Worm (Caenorhabditis elegans) whole organism, midembryonic: ENCODE results near the gene osg-1.

Experiments
- T22C8.4 ChIP-seq: fragments of 200-800 bp; sonication (Bioruptor generic); IDR thresholded peaks from 2 replicates; pipeline ENCODE4 v1.3.6; 2022; ENCODE audit warnings: missing genetic modification characterization, missing compliant biosample characterization
- cog-1 ChIP-seq: sonication (generic microtip); optimal IDR thresholded peaks from 2 replicates; lab custom pipeline; 2016; ENCODE audit warnings: missing genetic modification characterization, missing compliant biosample characterization
- flt-1 ChIP-seq: fragments of 200-800 bp; sonication (Bioruptor generic); IDR thresholded peaks from 2 replicates; pipeline ENCODE4 v1.3.6; 2022; ENCODE audit warnings: missing genetic modification characterization, missing compliant biosample characterization
- klf-2 ChIP-seq: fragments of 200-800 bp; sonication (Bioruptor generic); conservative IDR thresholded peaks from 2 replicates; pipeline ENCODE4 v1.3.6; 2022; ENCODE audit warnings: missing genetic modification reagents, missing genetic modification characterization, missing compliant biosample characterization
- med-1 ChIP-seq: sonication (generic microtip); optimal IDR thresholded peaks from 2 replicates; lab custom pipeline; 2017; ENCODE audit warnings: missing genetic modification characterization, mild to moderate bottlenecking, missing compliant biosample characterization, antibody characterized with exemption, missing genetic modification reagents; ENCODE audit not compliant: insufficient read depth
- ref-1 ChIP-seq: fragments of 200-800 bp; sonication (Bioruptor generic); conservative IDR thresholded peaks from 2 replicates; pipeline ENCODE4 v1.3.6; 2022; ENCODE audit warnings: missing genetic modification reagents, missing genetic modification characterization, missing compliant biosample characterization
- tab-1 ChIP-seq: fragments of 200-800 bp; sonication (Bioruptor generic); IDR thresholded peaks from 2 replicates; pipeline ENCODE4 v1.3.6; 2022; ENCODE audit warnings: missing genetic modification characterization, missing compliant biosample characterization
- ztf-23 ChIP-seq: fragments of 200-800 bp; sonication (Bioruptor generic); IDR thresholded peaks from 2 replicates; pipeline ENCODE4 v1.3.6; 2022; ENCODE audit warnings: missing genetic modification reagents, missing genetic modification characterization, missing compliant biosample characterization
- ztf-29 ChIP-seq: fragments of 200-800 bp; sonication (Bioruptor generic); IDR thresholded peaks from 2 replicates; pipeline ENCODE4 v1.3.6; 2022; ENCODE audit warnings: missing genetic modification reagents, missing genetic modification characterization, missing compliant biosample characterization

Gene osg-1

ce11 chrIII:5487087-5487603, at the start of gene osg-1:
osg-1 (plus strand) TSS chrIII:5487553.
- TF ChIP-seq tab-1 (no peak), ztf-29 (GFP tag; lab: Robert Waterston, UW) (no peak), klf-2 (GFP tag; lab: Robert Waterston, UW) (no peak), ref-1 (GFP tag; lab: Robert Waterston, UW) (no peak), T22C8.4 (GFP tag; lab: Robert Waterston, UW) (no peak), ztf-23 (no peak), flt-1 (GFP tag; lab: Robert Waterston, UW) (no peak), med-1 (GFP tag; lab: Kevin White, UChicago) (no peak), cog-1 (no peak)

ce11 chrIII:5438064-5438463, 49.3 kb upstream of the osg-1 start:
- TF ChIP-seq ztf-23 (no peak), T22C8.4 (GFP tag; lab: Robert Waterston, UW) (no peak), ztf-29 (GFP tag; lab: Robert Waterston, UW) (no peak), cog-1 (no peak), klf-2 (GFP tag; lab: Robert Waterston, UW) (no peak), med-1 (GFP tag; lab: Kevin White, UChicago) (no peak), tab-1 (no peak), flt-1 (GFP tag; lab: Robert Waterston, UW) (no peak), ref-1 (GFP tag; lab: Robert Waterston, UW) (no peak)

DNA sequence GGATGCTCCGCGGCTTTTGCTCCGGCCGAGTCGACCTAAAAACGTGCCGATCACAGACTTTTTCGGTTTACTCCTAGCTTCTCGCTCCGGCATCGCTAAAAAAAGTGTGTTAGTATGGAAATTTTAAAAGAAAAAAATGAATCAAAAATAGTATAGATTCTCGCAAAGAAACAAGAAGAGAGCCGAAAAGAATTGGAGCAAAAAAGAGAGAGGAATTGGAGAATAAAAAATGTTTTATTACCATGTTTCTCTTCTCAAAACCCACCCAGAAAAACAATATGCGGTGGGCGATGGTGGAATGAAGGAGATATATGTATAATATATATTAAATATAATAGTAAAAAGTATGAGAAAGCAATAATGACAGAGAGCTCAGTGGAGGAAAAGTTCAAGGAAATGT, 46.8 kb upstream of the osg-1 start, which contains the start of gene W03A5.6:
TSS of gene W03A5.6 (minus strand) at position 101 of the 400 bp plus-strand sequence.
- TF ChIP-seq ztf-29 (GFP tag; lab: Robert Waterston, UW) (no peak), klf-2 (GFP tag; lab: Robert Waterston, UW) (no peak), ref-1 (GFP tag; lab: Robert Waterston, UW) (no peak), med-1 (GFP tag; lab: Kevin White, UChicago) (no peak), tab-1 (no peak), T22C8.4 (GFP tag; lab: Robert Waterston, UW) (no peak), cog-1 (no peak), flt-1 (GFP tag; lab: Robert Waterston, UW) (no peak), ztf-23 (no peak)

DNA sequence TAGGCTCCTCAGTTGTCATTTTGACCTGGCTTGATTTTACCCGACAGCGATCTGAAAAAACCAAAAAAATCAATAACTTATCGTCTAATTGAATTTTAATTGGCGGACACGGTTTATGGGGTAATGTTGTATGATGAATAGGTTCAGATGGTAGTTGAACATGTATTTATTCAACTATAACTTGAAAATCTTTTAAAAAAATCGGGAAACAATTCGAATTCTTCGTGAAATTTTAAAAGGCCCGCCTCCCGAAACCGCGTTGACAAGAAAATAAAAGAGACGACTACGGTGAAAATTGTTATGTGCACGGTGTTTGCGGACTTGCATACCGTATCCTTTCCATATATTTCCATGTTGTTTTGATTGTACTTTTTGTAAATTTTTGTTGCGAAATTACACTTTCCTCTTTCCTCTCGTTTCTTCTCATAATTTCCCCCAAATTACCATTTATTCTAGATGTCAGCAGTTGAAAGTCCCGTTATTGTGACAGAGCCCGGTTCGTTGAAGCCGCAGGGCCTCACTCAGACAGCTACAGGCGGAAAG, 44.6 kb upstream of the osg-1 start, which contains the start of the genes T24G10.2 and disl-2:
TSS of gene T24G10.2 (minus strand) at position 51 of the 543 bp plus-strand sequence.
TSS of gene disl-2 (plus strand) at position 457 of the 543 bp plus-strand sequence.
- TF ChIP-seq ztf-23 (no peak), T22C8.4 (GFP tag; lab: Robert Waterston, UW) (peak; percentile 37; the same call in 1 of the 2 replicates), med-1 (GFP tag; lab: Kevin White, UChicago) (no peak), cog-1 (peak; percentile 38)

- TF ChIP-seq ztf-23 (no peak), T22C8.4 (GFP tag; lab: Robert Waterston, UW) (no peak), ref-1 (GFP tag; lab: Robert Waterston, UW) (no peak), ztf-29 (GFP tag; lab: Robert Waterston, UW) (no peak), flt-1 (GFP tag; lab: Robert Waterston, UW) (no peak), tab-1 (no peak), klf-2 (GFP tag; lab: Robert Waterston, UW) (no peak), cog-1 (no peak), med-1 (GFP tag; lab: Kevin White, UChicago) (no peak)
Measured at ce11 chrIII:5448177-5448576, 39.2 kb upstream of the osg-1 start, which contains the start of gene skpt-1. skpt-1 (minus strand) TSS chrIII:5448395.

ce11 chrIII:5449762-5450308, 37.5 kb upstream of the osg-1 start, which contains the start of gene F48E8.8:
F48E8.8 (minus strand) TSS chrIII:5449812.
- TF ChIP-seq tab-1 (no peak), T22C8.4 (GFP tag; lab: Robert Waterston, UW) (peak; percentile 56), flt-1 (GFP tag; lab: Robert Waterston, UW) (no peak)

DNA sequence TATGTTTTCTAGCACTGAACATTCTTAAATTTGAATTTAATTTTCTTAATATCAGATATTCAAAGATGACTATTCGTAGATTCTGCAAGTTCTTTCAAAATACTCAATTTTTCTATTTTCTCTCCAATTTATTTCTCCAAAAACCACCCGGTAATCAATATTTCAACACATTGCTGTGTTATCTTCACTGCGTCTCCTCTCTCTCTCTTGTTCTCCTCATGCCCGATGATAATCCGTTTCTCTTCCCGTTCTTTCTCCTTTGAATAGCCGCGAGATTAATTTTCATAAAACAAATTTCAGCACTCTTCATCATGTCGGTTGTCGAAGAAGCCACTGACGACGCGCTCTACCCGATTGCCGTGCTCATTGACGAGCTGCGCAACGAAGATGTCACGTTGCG, 36.9 kb upstream of the osg-1 start, which contains the start of gene paa-1:
TSS of gene paa-1 (plus strand) at position 301 of the 400 bp plus-strand sequence.
- TF ChIP-seq ztf-29 (GFP tag; lab: Robert Waterston, UW) (no peak), klf-2 (GFP tag; lab: Robert Waterston, UW) (no peak), tab-1 (no peak), flt-1 (GFP tag; lab: Robert Waterston, UW) (no peak), ztf-23 (no peak)

ce11 chrIII:5453290-5453689, 34.1 kb upstream of the osg-1 start, which contains the start of gene F48E8.4:
F48E8.4 (plus strand) TSS chrIII:5453590.
- TF ChIP-seq T22C8.4 (GFP tag; lab: Robert Waterston, UW) = no peak
- TF ChIP-seq ztf-29 (GFP tag; lab: Robert Waterston, UW) = no peak
- TF ChIP-seq ref-1 (GFP tag; lab: Robert Waterston, UW) = no peak
- no peak for TF ChIP-seq med-1 (GFP tag; lab: Kevin White, UChicago)
- no peak for TF ChIP-seq ztf-23
- no peak for TF ChIP-seq cog-1
- no peak for TF ChIP-seq klf-2 (GFP tag; lab: Robert Waterston, UW)
- no peak for TF ChIP-seq flt-1 (GFP tag; lab: Robert Waterston, UW)
- TF ChIP-seq tab-1 = no peak

- no peak for TF ChIP-seq cog-1
- TF ChIP-seq klf-2 (GFP tag; lab: Robert Waterston, UW) = no peak
- TF ChIP-seq T22C8.4 (GFP tag; lab: Robert Waterston, UW) = no peak
- no peak for TF ChIP-seq tab-1
- TF ChIP-seq ref-1 (GFP tag; lab: Robert Waterston, UW) = no peak
- TF ChIP-seq flt-1 (GFP tag; lab: Robert Waterston, UW) = no peak
- TF ChIP-seq med-1 (GFP tag; lab: Kevin White, UChicago) = no peak
- TF ChIP-seq ztf-29 (GFP tag; lab: Robert Waterston, UW) = no peak
- no peak for TF ChIP-seq ztf-23
Measured at ce11 chrIII:5461079-5461478, 26.3 kb upstream of the osg-1 start, which contains the start of gene F48E8.3. F48E8.3 (plus strand) TSS chrIII:5461379.
